In genomic region chr3L:9898355-9898754, dm6 we compare ENCODE assay signal across 1 fruit fly cellular context.
TF ChIP-seq lines count a peak whose summit lies in the region.

CG6707 (minus strand) TSS chr3L:9898575.
CG46387 (plus strand) TSS chr3L:9898626.

TF ChIP-seq in whole organism, embryonic, 481 proteins besides CTCF, POLR2A, EP300 and RAD21 (continued from another document and continues in another):
- peak; percentile 26 for TF ChIP-seq CG10543 (GFP tag; optimal IDR thresholded peaks at IDR 0.05; lab: Kevin White, UChicago)
- TF ChIP-seq odd (GFP tag; optimal IDR thresholded peaks at IDR 0.05; lab: Kevin White, UChicago): no peak
- peak; percentile 35 for TF ChIP-seq CG14710 (tag; optimal IDR thresholded peaks at IDR 0.05; lab: Kevin White, UChicago)
- TF ChIP-seq CG15514 (GFP tag; optimal IDR thresholded peaks at IDR 0.05; lab: Kevin White, UChicago): peak; percentile 99
- peak; percentile 94 for TF ChIP-seq CG4617 (GFP tag; optimal IDR thresholded peaks at IDR 0.05; lab: Kevin White, UChicago; ENCODE audit: borderline replicate concordance)
- peak; percentile 53 for TF ChIP-seq hkb (optimal IDR thresholded peaks at IDR 0.05; lab: Kevin White, UChicago)
- no peak for TF ChIP-seq hkb (GFP tag; IDR thresholded peaks at IDR 0.05; lab: Robert Waterston, UW)
- TF ChIP-seq CG2202 (tag; optimal IDR thresholded peaks at IDR 0.05; lab: Kevin White, UChicago): no peak
- TF ChIP-seq so (GFP tag; IDR thresholded peaks at IDR 0.05; lab: Robert Waterston, UW): no peak
- no peak for TF ChIP-seq CG31388 (GFP tag; optimal IDR thresholded peaks at IDR 0.05; lab: Kevin White, UChicago)
- TF ChIP-seq CG42726 (GFP tag; IDR thresholded peaks at IDR 0.05; lab: Robert Waterston, UW; ENCODE audit: partially characterized antibody): 0 out of 2 replicates have a peak, but pooled peaks have one; percentile 51
- TF ChIP-seq Dfd (GFP tag; optimal IDR thresholded peaks at IDR 0.05; lab: Kevin White, UChicago): no peak
- TF ChIP-seq CG3847 (GFP tag; IDR thresholded peaks at IDR 0.05; lab: Robert Waterston, UW): peak; percentile 85
- TF ChIP-seq CG12236 (GFP tag; optimal IDR thresholded peaks at IDR 0.05; lab: Kevin White, UChicago): no peak
- peak; percentile 36 for TF ChIP-seq Sry-δ (GFP tag; optimal IDR thresholded peaks at IDR 0.05; lab: Kevin White, UChicago)
- 0 out of 2 replicates have a peak, but pooled peaks have one; percentile 12 for TF ChIP-seq E2f1 (GFP tag; IDR thresholded peaks at IDR 0.05; lab: Robert Waterston, UW)
- no peak for TF ChIP-seq CG9727 (GFP tag; optimal IDR thresholded peaks at IDR 0.05; lab: Kevin White, UChicago)
- TF ChIP-seq hbn (GFP tag; IDR thresholded peaks at IDR 0.05; lab: Robert Waterston, UW; ENCODE audit: partially characterized antibody): no peak
- 0 out of 3 replicates have a peak, but pooled peaks have one; percentile 25 for TF ChIP-seq tgo (GFP tag; IDR thresholded peaks at IDR 0.05; lab: Robert Waterston, UW)
- TF ChIP-seq ash1 (GFP tag; optimal IDR thresholded peaks at IDR 0.05; lab: Kevin White, UChicago): no peak
- peak; percentile 26; the same call in 1 of the 2 replicates for TF ChIP-seq Scr (GFP tag; IDR thresholded peaks at IDR 0.05; lab: Robert Waterston, UW; ENCODE audit: partially characterized antibody)
- no peak for TF ChIP-seq Ssrp (tag; optimal IDR thresholded peaks at IDR 0.05; lab: Kevin White, UChicago)
- peak; percentile 47 for TF ChIP-seq CG13624 (GFP tag; optimal IDR thresholded peaks at IDR 0.05; lab: Kevin White, UChicago)
- TF ChIP-seq CG13287 (GFP tag; IDR thresholded peaks at IDR 0.05; lab: Robert Waterston, UW; ENCODE audit: partially characterized antibody): peak; percentile 25; the same call in 1 of the 2 replicates
- peak; percentile 76 for TF ChIP-seq stwl (tag; optimal IDR thresholded peaks at IDR 0.05; lab: Kevin White, UChicago)
- peak; percentile 28 for TF ChIP-seq sug (tag; optimal IDR thresholded peaks at IDR 0.05; lab: Kevin White, UChicago)
- no peak for TF ChIP-seq prd (optimal IDR thresholded peaks at IDR 0.05; lab: Kevin White, UChicago)
- peak; percentile 48; the same call in 1 of the 3 replicates for TF ChIP-seq prd (GFP tag; IDR thresholded peaks at IDR 0.05; lab: Robert Waterston, UW)
- TF ChIP-seq chm (GFP tag; IDR thresholded peaks at IDR 0.05; lab: Robert Waterston, UW): 0 out of 2 replicates have a peak, but pooled peaks have one; percentile 30
- TF ChIP-seq grau (tag; optimal IDR thresholded peaks at IDR 0.05; lab: Kevin White, UChicago): peak; percentile 3
- no peak for TF ChIP-seq kay (GFP tag; optimal IDR thresholded peaks at IDR 0.05; lab: Kevin White, UChicago)
- no peak for TF ChIP-seq CG12942 (GFP tag; optimal IDR thresholded peaks at IDR 0.05; lab: Kevin White, UChicago)
- TF ChIP-seq CG13894 (tag; optimal IDR thresholded peaks at IDR 0.05; lab: Kevin White, UChicago): peak; percentile 22
- TF ChIP-seq CG17385 (GFP tag; optimal IDR thresholded peaks at IDR 0.05; lab: Kevin White, UChicago): no peak
- TF ChIP-seq Dll (GFP tag; IDR thresholded peaks at IDR 0.05; lab: Robert Waterston, UW; ENCODE audit: partially characterized antibody): peak; percentile 19; the same call in 1 of the 4 replicates
- peak; percentile 9 for TF ChIP-seq CG33213 (GFP tag; optimal IDR thresholded peaks at IDR 0.05; lab: Kevin White, UChicago)
- TF ChIP-seq aop (GFP tag; IDR thresholded peaks at IDR 0.05; lab: Robert Waterston, UW): no peak
- TF ChIP-seq nerfin-2 (GFP tag; IDR thresholded peaks at IDR 0.05; lab: Robert Waterston, UW; ENCODE audit: partially characterized antibody): no peak
- no peak for TF ChIP-seq D19B (GFP tag; optimal IDR thresholded peaks at IDR 0.05; lab: Kevin White, UChicago)
- no peak for TF ChIP-seq vnd (GFP tag; IDR thresholded peaks at IDR 0.05; lab: Robert Waterston, UW; ENCODE audit: partially characterized antibody)
- TF ChIP-seq shn (GFP tag; optimal IDR thresholded peaks at IDR 0.05; lab: Kevin White, UChicago): peak; percentile 43
- TF ChIP-seq dm (GFP tag; optimal IDR thresholded peaks at IDR 0.05; lab: Kevin White, UChicago): peak; percentile 53
- no peak for TF ChIP-seq Oaz (GFP tag; IDR thresholded peaks at IDR 0.05; lab: Robert Waterston, UW)
- no peak for TF ChIP-seq CG8290 (GFP tag; optimal IDR thresholded peaks at IDR 0.05; lab: Kevin White, UChicago)
- peak in 1 of 2 experiments; percentile 65 for TF ChIP-seq CG8290 (tag; optimal IDR thresholded peaks at IDR 0.05; lab: Kevin White, UChicago)
- TF ChIP-seq CG4360 (GFP tag; IDR thresholded peaks at IDR 0.05; lab: Robert Waterston, UW): no peak
- TF ChIP-seq gro (GFP tag; optimal IDR thresholded peaks at IDR 0.05; lab: Kevin White, UChicago): peak; percentile 8
- TF ChIP-seq Abd-B (GFP tag; optimal IDR thresholded peaks at IDR 0.05; lab: Kevin White, UChicago): no peak
- TF ChIP-seq chinmo (GFP tag; IDR thresholded peaks at IDR 0.05; lab: Robert Waterston, UW; ENCODE audit: partially characterized antibody): 0 out of 4 replicates have a peak, but pooled peaks have one; percentile 74
- TF ChIP-seq ranshi (GFP tag; IDR thresholded peaks at IDR 0.05; lab: Robert Waterston, UW): 0 out of 2 replicates have a peak, but pooled peaks have one; percentile 32
- no peak for TF ChIP-seq zen2 (GFP tag; IDR thresholded peaks at IDR 0.05; lab: Robert Waterston, UW; ENCODE audit: partially characterized antibody)
- TF ChIP-seq Lpt (GFP tag; optimal IDR thresholded peaks at IDR 0.05; lab: Kevin White, UChicago): no peak
- TF ChIP-seq Lhr (GFP tag; optimal IDR thresholded peaks at IDR 0.05; lab: Kevin White, UChicago): peak; percentile 72
- TF ChIP-seq slbo (GFP tag; IDR thresholded peaks at IDR 0.05; lab: Robert Waterston, UW): peak; percentile 61
- TF ChIP-seq Hr39 (optimal IDR thresholded peaks at IDR 0.05; lab: Kevin White, UChicago): no peak
- peak; percentile 34 for TF ChIP-seq CG12769 (tag; optimal IDR thresholded peaks at IDR 0.05; lab: Kevin White, UChicago)
- TF ChIP-seq CG2116 (GFP tag; optimal IDR thresholded peaks at IDR 0.05; lab: Kevin White, UChicago): peak; percentile 45
- TF ChIP-seq danr (GFP tag; IDR thresholded peaks at IDR 0.05; lab: Robert Waterston, UW): no peak
- peak; percentile 47 for TF ChIP-seq pum (GFP tag; optimal IDR thresholded peaks at IDR 0.05; lab: Kevin White, UChicago)
- no peak for TF ChIP-seq Trl (optimal IDR thresholded peaks at IDR 0.05; lab: Kevin White, UChicago)
- peak; percentile 16 for TF ChIP-seq Trl (GFP tag; optimal IDR thresholded peaks at IDR 0.05; lab: Kevin White, UChicago)
- peak; percentile 12 for TF ChIP-seq Hsf (GFP tag; optimal IDR thresholded peaks at IDR 0.05; lab: Kevin White, UChicago)
- peak; percentile 74 for TF ChIP-seq CG8924 (tag; optimal IDR thresholded peaks at IDR 0.05; lab: Kevin White, UChicago)
- no peak for TF ChIP-seq chif (GFP tag; optimal IDR thresholded peaks at IDR 0.05; lab: Kevin White, UChicago)
- 0 out of 3 replicates have a peak, but pooled peaks have one; percentile 52 for TF ChIP-seq CG6791 (GFP tag; IDR thresholded peaks at IDR 0.05; lab: Robert Waterston, UW; ENCODE audit: partially characterized antibody)
- peak; percentile 63; the same call in 2 of the 3 replicates for TF ChIP-seq Opbp (GFP tag; IDR thresholded peaks at IDR 0.05; lab: Robert Waterston, UW; ENCODE audit: partially characterized antibody)
- TF ChIP-seq MESR4 (GFP tag; optimal IDR thresholded peaks at IDR 0.05; lab: Kevin White, UChicago): peak; percentile 85
- TF ChIP-seq Sin3A (optimal IDR thresholded peaks at IDR 0.05; lab: Kevin White, UChicago): peak; percentile 47
- no peak for TF ChIP-seq z (GFP tag; IDR thresholded peaks at IDR 0.05; lab: Robert Waterston, UW)
- no peak for TF ChIP-seq kni (GFP tag; optimal IDR thresholded peaks at IDR 0.05; lab: Kevin White, UChicago)
- peak; percentile 65; the same call in 1 of the 3 replicates for TF ChIP-seq CG34422 (GFP tag; IDR thresholded peaks at IDR 0.05; lab: Robert Waterston, UW)
- no peak for TF ChIP-seq CG6689 (GFP tag; IDR thresholded peaks at IDR 0.05; lab: Robert Waterston, UW)
- TF ChIP-seq ERR (GFP tag; optimal IDR thresholded peaks at IDR 0.05; lab: Kevin White, UChicago): no peak
- peak; percentile 56 for TF ChIP-seq Hmr (GFP tag; optimal IDR thresholded peaks at IDR 0.05; lab: Kevin White, UChicago)
- peak; percentile 36 for TF ChIP-seq zen (tag; optimal IDR thresholded peaks at IDR 0.05; lab: Kevin White, UChicago)
- TF ChIP-seq B-H2 (GFP tag; optimal IDR thresholded peaks at IDR 0.05; lab: Kevin White, UChicago): peak; percentile 47
- no peak for TF ChIP-seq Hmx (GFP tag; optimal IDR thresholded peaks at IDR 0.05; lab: Kevin White, UChicago)
- peak; percentile 56 for TF ChIP-seq CG17829 (tag; optimal IDR thresholded peaks at IDR 0.05; lab: Kevin White, UChicago)
- peak; percentile 52 for TF ChIP-seq Dp (GFP tag; optimal IDR thresholded peaks at IDR 0.05; lab: Kevin White, UChicago)
- TF ChIP-seq gfzf (GFP tag; optimal IDR thresholded peaks at IDR 0.05; lab: Kevin White, UChicago): peak; percentile 68
- TF ChIP-seq Spps (tag; optimal IDR thresholded peaks at IDR 0.05; lab: Kevin White, UChicago): no peak
- peak; percentile 3 for TF ChIP-seq CG7786 (GFP tag; optimal IDR thresholded peaks at IDR 0.05; lab: Kevin White, UChicago)
- TF ChIP-seq cg (GFP tag; optimal IDR thresholded peaks at IDR 0.05; lab: Kevin White, UChicago): no peak
- peak; percentile 39 for TF ChIP-seq Dref (GFP tag; IDR thresholded peaks at IDR 0.05; lab: Robert Waterston, UW)
- TF ChIP-seq CG6272 (GFP tag; IDR thresholded peaks at IDR 0.05; lab: Robert Waterston, UW): no peak
- peak; percentile 47 for TF ChIP-seq phol (tag; optimal IDR thresholded peaks at IDR 0.05; lab: Kevin White, UChicago)
- peak; percentile 35 for TF ChIP-seq CG9797 (GFP tag; optimal IDR thresholded peaks at IDR 0.05; lab: Kevin White, UChicago)
- peak; percentile 71 for TF ChIP-seq row (GFP tag; IDR thresholded peaks at IDR 0.05; lab: Robert Waterston, UW)
- peak; percentile 91 for TF ChIP-seq pzg (GFP tag; optimal IDR thresholded peaks at IDR 0.05; lab: Kevin White, UChicago)
- TF ChIP-seq unc-4 (GFP tag; IDR thresholded peaks at IDR 0.05; lab: Robert Waterston, UW; ENCODE audit: partially characterized antibody): 0 out of 2 replicates have a peak, but pooled peaks have one; percentile 12
- peak; percentile 10 for TF ChIP-seq CG12155 (GFP tag; optimal IDR thresholded peaks at IDR 0.05; lab: Kevin White, UChicago)
- TF ChIP-seq CG9817 (tag; optimal IDR thresholded peaks at IDR 0.05; lab: Kevin White, UChicago): peak; percentile 4
- TF ChIP-seq gcm2 (GFP tag; optimal IDR thresholded peaks at IDR 0.05; lab: Kevin White, UChicago): no peak
- no peak for TF ChIP-seq tin (GFP tag; optimal IDR thresholded peaks at IDR 0.05; lab: Kevin White, UChicago)
- peak; percentile 24; the same call in 1 of the 2 replicates for TF ChIP-seq inv (GFP tag; IDR thresholded peaks at IDR 0.05; lab: Robert Waterston, UW; ENCODE audit: partially characterized antibody)
- TF ChIP-seq CG16813 (GFP tag; IDR thresholded peaks at IDR 0.05; lab: Robert Waterston, UW; ENCODE audit: partially characterized antibody): peak; percentile 23; the same call in 1 of the 3 replicates
- TF ChIP-seq HLHmδ (GFP tag; optimal IDR thresholded peaks at IDR 0.05; lab: Kevin White, UChicago): peak; percentile 32
- TF ChIP-seq nom (GFP tag; optimal IDR thresholded peaks at IDR 0.05; lab: Kevin White, UChicago): no peak
- TF ChIP-seq insv (GFP tag; optimal IDR thresholded peaks at IDR 0.05; lab: Kevin White, UChicago): no peak
- TF ChIP-seq YL-1 (GFP tag; optimal IDR thresholded peaks at IDR 0.05; lab: Kevin White, UChicago): peak; percentile 58
- peak; percentile 6 for TF ChIP-seq CG7987 (GFP tag; optimal IDR thresholded peaks at IDR 0.05; lab: Kevin White, UChicago)
- no peak for TF ChIP-seq CG32532 (GFP tag; IDR thresholded peaks at IDR 0.05; lab: Robert Waterston, UW)
- TF ChIP-seq ewg (GFP tag; optimal IDR thresholded peaks at IDR 0.05; lab: Kevin White, UChicago): peak; percentile 70
- TF ChIP-seq Rx (GFP tag; IDR thresholded peaks at IDR 0.05; lab: Robert Waterston, UW): no peak
- TF ChIP-seq Rfx (GFP tag; IDR thresholded peaks at IDR 0.05; lab: Robert Waterston, UW): peak; percentile 44
- TF ChIP-seq CG5245 (GFP tag; optimal IDR thresholded peaks at IDR 0.05; lab: Kevin White, UChicago): no peak
- TF ChIP-seq CG17186 (GFP tag; optimal IDR thresholded peaks at IDR 0.05; lab: Kevin White, UChicago): peak; percentile 24
- no peak for TF ChIP-seq NC2α (GFP tag; optimal IDR thresholded peaks at IDR 0.05; lab: Kevin White, UChicago)
- no peak for TF ChIP-seq ap (GFP tag; IDR thresholded peaks at IDR 0.05; lab: Robert Waterston, UW)
- no peak for TF ChIP-seq maf-S (GFP tag; optimal IDR thresholded peaks at IDR 0.05; lab: Kevin White, UChicago)
- TF ChIP-seq sisA (GFP tag; IDR thresholded peaks at IDR 0.05; lab: Robert Waterston, UW): no peak
- peak; percentile 38 for TF ChIP-seq BEAF-32 (GFP tag; optimal IDR thresholded peaks at IDR 0.05; lab: Kevin White, UChicago)
- TF ChIP-seq Med (GFP tag; lab: Kevin White, UChicago): peak; percentile 81
- no peak for TF ChIP-seq CG8944 (GFP tag; optimal IDR thresholded peaks at IDR 0.05; lab: Kevin White, UChicago)
- peak; percentile 25 for TF ChIP-seq Xbp1 (GFP tag; optimal IDR thresholded peaks at IDR 0.05; lab: Kevin White, UChicago)
- peak; percentile 50; the same call in 1 of the 2 replicates for TF ChIP-seq vvl (GFP tag; IDR thresholded peaks at IDR 0.05; lab: Robert Waterston, UW)
- no peak for TF ChIP-seq crp (GFP tag; optimal IDR thresholded peaks at IDR 0.05; lab: Kevin White, UChicago)
- peak; percentile 50 for TF ChIP-seq NfI (GFP tag; optimal IDR thresholded peaks at IDR 0.05; lab: Kevin White, UChicago)
- TF ChIP-seq CG4424 (GFP tag; optimal IDR thresholded peaks at IDR 0.05; lab: Kevin White, UChicago): no peak
- TF ChIP-seq sob (GFP tag; IDR thresholded peaks at IDR 0.05; lab: Robert Waterston, UW): peak; percentile 38; the same call in 1 of the 2 replicates
- TF ChIP-seq CG12659 (GFP tag; optimal IDR thresholded peaks at IDR 0.05; lab: Kevin White, UChicago): peak; percentile 64
- peak; percentile 32 for TF ChIP-seq nmo (GFP tag; optimal IDR thresholded peaks at IDR 0.05; lab: Kevin White, UChicago)
- TF ChIP-seq CG2712 (tag; optimal IDR thresholded peaks at IDR 0.05; lab: Kevin White, UChicago): peak; percentile 15
- TF ChIP-seq dati (GFP tag; IDR thresholded peaks at IDR 0.05; lab: Robert Waterston, UW): no peak
- TF ChIP-seq CG10654 (GFP tag; optimal IDR thresholded peaks at IDR 0.05; lab: Kevin White, UChicago): no peak
- TF ChIP-seq CG10959 (GFP tag; IDR thresholded peaks at IDR 0.05; lab: Robert Waterston, UW): no peak
- TF ChIP-seq CG14441 (GFP tag; IDR thresholded peaks at IDR 0.05; lab: Robert Waterston, UW): 0 out of 2 replicates have a peak, but pooled peaks have one; percentile 17
- peak; percentile 44 for TF ChIP-seq jumu (GFP tag; optimal IDR thresholded peaks at IDR 0.05; lab: Kevin White, UChicago)
